Worm (Caenorhabditis elegans) whole organism, young adult: Measurements from ENCODE around the gene flp-5.

Source experiments
- B0035.1 ChIP-seq: sonication (generic microtip); optimal IDR thresholded peaks from 2 replicates; lab custom pipeline; 2016; ENCODE audit warnings: missing genetic modification characterization, mild to moderate bottlenecking, missing compliant biosample characterization, missing genotype, missing genetic modification reagents
- F10E7.11 ChIP-seq: sonication (generic microtip); optimal IDR thresholded peaks from 2 replicates; lab custom pipeline; 2017; ENCODE audit warnings: mild to moderate bottlenecking, missing genetic modification characterization, moderate library complexity, missing compliant biosample characterization
- F23B12.7 ChIP-seq: sonication (generic microtip); optimal IDR thresholded peaks from 2 replicates; lab custom pipeline; 2017; ENCODE audit warnings: missing genetic modification characterization, mild to moderate bottlenecking, missing compliant biosample characterization, antibody characterized with exemption, moderate library complexity; ENCODE audit not compliant: insufficient read depth
- F49E8.2 ChIP-seq: sonication (generic microtip); optimal IDR thresholded peaks from 3 replicates; lab custom pipeline; 2017; ENCODE audit warnings: missing genetic modification characterization, mild to moderate bottlenecking, missing compliant biosample characterization, antibody characterized with exemption, moderate library complexity; ENCODE audit not compliant: insufficient read depth
- F52B5.7 ChIP-seq: sonication (generic microtip); optimal IDR thresholded peaks from 2 replicates; lab custom pipeline; 2016; ENCODE audit warnings: mild to moderate bottlenecking, missing genetic modification characterization, missing compliant biosample characterization
- K11D2.4 ChIP-seq: fragments of 200-800 bp; sonication (Bioruptor generic); IDR thresholded peaks from 2 replicates; pipeline ENCODE4 v1.3.6; 2022; ENCODE audit warnings: missing genetic modification reagents, missing genetic modification characterization, missing compliant biosample characterization
- Y53F4B.3 ChIP-seq: fragments of 200-800 bp; sonication (Bioruptor generic); IDR thresholded peaks from 2 replicates; pipeline ENCODE4 v1.3.6; 2022; ENCODE audit warnings: missing genetic modification reagents, missing genetic modification characterization, missing compliant biosample characterization
- Y95B8A.8 ChIP-seq: fragments of 200-800 bp; sonication (Bioruptor generic); IDR thresholded peaks from 2 replicates; pipeline ENCODE4 v1.3.6; 2022; ENCODE audit warnings: missing genetic modification reagents, missing genetic modification characterization, missing compliant biosample characterization
- akir-1 ChIP-seq: fragments of 200-800 bp; sonication (Bioruptor generic); optimal IDR thresholded peaks from 2 replicates; lab custom pipeline; 2018; ENCODE audit warnings: mild to moderate bottlenecking, missing genetic modification characterization, moderate library complexity, missing compliant biosample characterization
- aptf-2 ChIP-seq: fragments of 200-800 bp; sonication (Bioruptor generic); conservative IDR thresholded peaks from 2 replicates; pipeline ENCODE4 v1.3.6; 2022; ENCODE audit warnings: missing genetic modification reagents, missing genetic modification characterization, missing compliant biosample characterization
- aptf-3 ChIP-seq: fragments of 200-800 bp; sonication (Bioruptor generic); IDR thresholded peaks from 2 replicates; pipeline ENCODE4 v1.3.6; 2022; ENCODE audit warnings: missing genetic modification characterization, missing compliant biosample characterization
- attf-3 ChIP-seq: fragments of 200-800 bp; sonication (Bioruptor generic); conservative IDR thresholded peaks from 2 replicates; pipeline ENCODE4 v1.3.6; 2022; ENCODE audit warnings: missing genetic modification reagents, missing genetic modification characterization, missing compliant biosample characterization
- ceh-27 ChIP-seq: fragments of 200-800 bp; sonication (Bioruptor generic); optimal IDR thresholded peaks from 2 replicates; lab custom pipeline; 2018; ENCODE audit warnings: mild to moderate bottlenecking, missing genetic modification characterization, moderate library complexity, missing compliant biosample characterization
- ceh-40 ChIP-seq: fragments of 200-800 bp; sonication (Bioruptor generic); IDR thresholded peaks from 2 replicates; pipeline ENCODE4 v1.3.6; 2022; ENCODE audit warnings: missing genetic modification characterization, missing compliant biosample characterization
- ceh-91 ChIP-seq: fragments of 200-800 bp; sonication (Bioruptor generic); IDR thresholded peaks from 2 replicates; pipeline ENCODE4 v1.3.6; 2022; ENCODE audit warnings: missing genetic modification reagents, missing genetic modification characterization, missing compliant biosample characterization
- efl-1 ChIP-seq: fragments of 150-350 bp; optimal IDR thresholded peaks from 2 replicates; lab custom pipeline; 2014; ENCODE audit warnings: missing biosample characterization, missing genetic modification reagents, missing genetic modification characterization
- ekl-4 ChIP-seq: fragments of 200-800 bp; sonication (Bioruptor generic); IDR thresholded peaks from 2 replicates; pipeline ENCODE4 v1.3.6; 2022; ENCODE audit warnings: missing genetic modification reagents, missing genetic modification characterization, missing compliant biosample characterization
- gei-17 ChIP-seq: fragments of 200-800 bp; sonication (Bioruptor generic); optimal IDR thresholded peaks from 2 replicates; lab custom pipeline; 2018; ENCODE audit warnings: mild to moderate bottlenecking, missing genetic modification characterization, missing compliant biosample characterization
- him-1 ChIP-seq: sonication (generic microtip); optimal IDR thresholded peaks from 2 replicates; lab custom pipeline; 2016; ENCODE audit warnings: missing genotype, missing genetic modification reagents, missing genetic modification characterization, missing compliant biosample characterization
- hsf-1 ChIP-seq: fragments of 200-800 bp; sonication (Bioruptor generic); IDR thresholded peaks from 2 replicates; pipeline ENCODE4 v1.3.6; 2022; ENCODE audit warnings: missing genetic modification reagents, missing genetic modification characterization, missing compliant biosample characterization
- lsl-1 ChIP-seq: fragments of 200-800 bp; sonication (Bioruptor generic); optimal IDR thresholded peaks from 2 replicates; lab custom pipeline; 2018; ENCODE audit warnings: mild to moderate bottlenecking, missing genetic modification characterization, moderate library complexity, missing compliant biosample characterization
- lsy-27 ChIP-seq: sonication (generic microtip); optimal IDR thresholded peaks from 2 replicates; lab custom pipeline; 2017; ENCODE audit warnings: missing genetic modification characterization, mild to moderate bottlenecking, missing compliant biosample characterization, antibody characterized with exemption, missing genotype, borderline replicate concordance; ENCODE audit not compliant: insufficient read depth
- madf-3 ChIP-seq: fragments of 200-800 bp; sonication (Bioruptor generic); IDR thresholded peaks from 2 replicates; pipeline ENCODE4 v1.3.6; 2022; ENCODE audit warnings: missing genetic modification reagents, missing genetic modification characterization, missing compliant biosample characterization
- madf-6 ChIP-seq: fragments of 200-800 bp; sonication (Bioruptor generic); IDR thresholded peaks from 2 replicates; pipeline ENCODE4 v1.3.6; 2022; ENCODE audit warnings: missing genetic modification reagents, missing genetic modification characterization, missing compliant biosample characterization
- mes-4 ChIP-seq: sonication (generic microtip); optimal IDR thresholded peaks from 2 replicates; lab custom pipeline; 2016; ENCODE audit warnings: missing genotype, missing genetic modification characterization, missing compliant biosample characterization
- nfya-1 ChIP-seq: sonication (generic microtip); optimal IDR thresholded peaks from 2 replicates; lab custom pipeline; 2017; ENCODE audit warnings: antibody characterized with exemption, missing compliant biosample characterization, missing genetic modification characterization, borderline replicate concordance; ENCODE audit not compliant: insufficient read depth
- nfya-2 ChIP-seq: fragments of 200-800 bp; sonication (Bioruptor generic); IDR thresholded peaks from 2 replicates; pipeline ENCODE4 v1.3.6; 2022; ENCODE audit warnings: missing genetic modification reagents, missing genetic modification characterization, missing compliant biosample characterization
- nfyb-1 ChIP-seq: fragments of 200-800 bp; sonication (Bioruptor generic); IDR thresholded peaks from 2 replicates; pipeline ENCODE4 v1.3.6; 2022; ENCODE audit warnings: missing genetic modification reagents, missing genetic modification characterization, missing compliant biosample characterization
- nhr-120 ChIP-seq: fragments of 200-800 bp; sonication (Bioruptor generic); IDR thresholded peaks from 2 replicates; pipeline ENCODE4 v1.3.6; 2022; ENCODE audit warnings: missing genetic modification characterization, missing compliant biosample characterization
- nhr-80 ChIP-seq: sonication (generic microtip); optimal IDR thresholded peaks from 2 replicates; lab custom pipeline; 2016; ENCODE audit warnings: missing genetic modification characterization, missing compliant biosample characterization
- nhr-90 ChIP-seq: sonication (generic microtip); optimal IDR thresholded peaks from 2 replicates; lab custom pipeline; 2016; ENCODE audit warnings: missing genotype, mild to moderate bottlenecking, missing genetic modification characterization, missing compliant biosample characterization
- pha-4 ChIP-seq: fragments of 150-350 bp; sonication (generic microtip); optimal IDR thresholded peaks from 2 replicates; lab custom pipeline; 2014; ENCODE audit warnings: missing biosample characterization, missing genetic modification reagents, missing genetic modification characterization
- rec-8 ChIP-seq, 2 experiments: sonication (generic microtip); optimal IDR thresholded peaks; 2 replicates each; lab custom pipeline; 2016; ENCODE audit warnings: mild to moderate bottlenecking in 2 of 2, missing genetic modification characterization in 2 of 2, missing genetic modification reagents in 2 of 2, missing genotype in 2 of 2, missing biosample characterization in 1 of 2, missing compliant biosample characterization in 1 of 2, moderate library complexity in 1 of 2
- sdz-38 ChIP-seq: sonication (generic microtip); optimal IDR thresholded peaks from 2 replicates; lab custom pipeline; 2016; ENCODE audit warnings: missing genotype, missing genetic modification characterization, missing compliant biosample characterization
- snpc-1.1 ChIP-seq: sonication (generic microtip); optimal IDR thresholded peaks from 2 replicates; lab custom pipeline; 2017; ENCODE audit warnings: missing genetic modification characterization, mild to moderate bottlenecking, missing compliant biosample characterization, antibody characterized with exemption, moderate library complexity, missing genotype, missing genetic modification reagents; ENCODE audit not compliant: insufficient read depth
- snpc-4 ChIP-seq, 5 experiments: fragments of 150-350 bp in 1 of 5; sonication (generic microtip) in 4 of 5; optimal IDR thresholded peaks; 2 replicates each; lab custom pipeline; 2014 to 2018; ENCODE audit warnings: missing genetic modification characterization in 5 of 5, missing biosample characterization in 3 of 5, antibody characterized with exemption in 2 of 5, mild to moderate bottlenecking in 2 of 5, missing compliant biosample characterization in 2 of 5, missing genotype in 2 of 5, moderate library complexity in 2 of 5, missing genetic modification reagents in 1 of 5
- tbx-9 ChIP-seq: sonication (generic microtip); optimal IDR thresholded peaks from 2 replicates; lab custom pipeline; 2016; ENCODE audit warnings: borderline replicate concordance, missing genetic modification characterization, inconsistent platforms, missing compliant biosample characterization
- tlf-1 ChIP-seq: fragments of 200-800 bp; sonication (Bioruptor generic); optimal IDR thresholded peaks from 2 replicates; lab custom pipeline; 2018; ENCODE audit warnings: mild to moderate bottlenecking, missing genetic modification characterization, missing compliant biosample characterization
- unc-130 ChIP-seq: sonication (generic microtip); optimal IDR thresholded peaks from 2 replicates; lab custom pipeline; 2016; ENCODE audit warnings: missing genetic modification reagents, missing genetic modification characterization, missing compliant biosample characterization
- unc-62 ChIP-seq: fragments of 150-350 bp; optimal IDR thresholded peaks from 2 replicates; lab custom pipeline; 2014; ENCODE audit warnings: missing biosample characterization, missing genetic modification reagents, missing genetic modification characterization
- xnd-1 ChIP-seq: sonication (generic microtip); optimal IDR thresholded peaks from 2 replicates; lab custom pipeline; 2016; ENCODE audit warnings: missing genotype, missing genetic modification reagents, missing genetic modification characterization, missing compliant biosample characterization
- ztf-22 ChIP-seq: fragments of 200-800 bp; sonication (Bioruptor generic); optimal IDR thresholded peaks from 2 replicates; lab custom pipeline; 2018; ENCODE audit warnings: mild to moderate bottlenecking, missing genetic modification characterization, moderate library complexity, missing compliant biosample characterization

Gene flp-5

ce11 chrX:8485392-8485791 lies 42.7 kb upstream of the flp-5 start:
- no peak for TF ChIP-seq pha-4
- no peak for TF ChIP-seq unc-62 (GFP tag; lab: Kevin White, UChicago)
- TF ChIP-seq snpc-4 (GFP tag; optimal IDR thresholded peaks at IDR 0.05; lab: Kevin White, UChicago), result no peak
- no peak for TF ChIP-seq snpc-4 (tag; optimal IDR thresholded peaks at IDR 0.05; lab: Kevin White, UChicago)
- TF ChIP-seq nfya-2 (GFP tag; lab: Robert Waterston, UW), result no peak
- no peak for TF ChIP-seq aptf-3
- no peak for TF ChIP-seq nfyb-1 (GFP tag; lab: Robert Waterston, UW)
- TF ChIP-seq hsf-1 (GFP tag; lab: Robert Waterston, UW), result no peak
- TF ChIP-seq F23B12.7 (tag; lab: Kevin White, UChicago), result no peak
- TF ChIP-seq attf-3 (GFP tag; lab: Robert Waterston, UW), result no peak
- no peak for TF ChIP-seq xnd-1 (tag; lab: Kevin White, UChicago)
- TF ChIP-seq madf-3 (GFP tag; lab: Robert Waterston, UW), result no peak
- no peak for TF ChIP-seq F49E8.2 (tag; lab: Kevin White, UChicago)
- no peak for TF ChIP-seq ceh-40 (GFP tag; lab: Robert Waterston, UW)
- no peak for TF ChIP-seq nfya-1 (tag; lab: Kevin White, UChicago)
- no peak for TF ChIP-seq rec-8 (tag; optimal IDR thresholded peaks at IDR 0.05; lab: Kevin White, UChicago)

- no peak for TF ChIP-seq B0035.1
- TF ChIP-seq nhr-120 (GFP tag; lab: Robert Waterston, UW), result no peak
- TF ChIP-seq F10E7.11 (tag; lab: Kevin White, UChicago), result no peak
- TF ChIP-seq sdz-38, result no peak
- no peak for TF ChIP-seq snpc-1.1 (tag; lab: Kevin White, UChicago)
These were observed 38.6 kb upstream of the flp-5 start for ce11 chrX:8489415-8489814.

- no peak for TF ChIP-seq efl-1 (GFP tag; lab: Kevin White, UChicago)
- TF ChIP-seq ceh-27 (GFP tag; lab: Kevin White, UChicago), result peak; percentile 14
- TF ChIP-seq nhr-90 (tag; lab: Kevin White, UChicago), result no peak
- TF ChIP-seq lsl-1 (GFP tag; lab: Kevin White, UChicago), result no peak
- no peak for TF ChIP-seq lsy-27 (tag; lab: Kevin White, UChicago)
- TF ChIP-seq unc-130 (GFP tag; lab: Kevin White, UChicago), result no peak
- TF ChIP-seq him-1, result no peak
These were observed 38.2 kb upstream of the flp-5 start for ce11 chrX:8489886-8490285.

ce11 chrX:8492750-8493149 lies 35.3 kb upstream of the flp-5 start:
- TF ChIP-seq K11D2.4 (GFP tag; lab: Robert Waterston, UW), result no peak
- TF ChIP-seq tlf-1 (GFP tag; lab: Kevin White, UChicago), result no peak
- TF ChIP-seq ceh-91 (GFP tag; lab: Robert Waterston, UW), result no peak
- TF ChIP-seq lsl-1 (GFP tag; lab: Kevin White, UChicago), result no peak
- TF ChIP-seq nhr-80 (tag; lab: Kevin White, UChicago), result peak; percentile 43
- TF ChIP-seq madf-6 (GFP tag; lab: Robert Waterston, UW), result no peak
- TF ChIP-seq tbx-9 (tag; lab: Kevin White, UChicago), result no peak
- TF ChIP-seq akir-1 (GFP tag; lab: Kevin White, UChicago), result no peak
- TF ChIP-seq ztf-22, result no peak
- no peak for TF ChIP-seq aptf-2
- no peak for TF ChIP-seq mes-4 (tag; lab: Kevin White, UChicago)
- 0 out of 2 replicates have a peak, but pooled peaks have one; percentile 16 for TF ChIP-seq Y95B8A.8
- TF ChIP-seq ekl-4 (GFP tag; lab: Robert Waterston, UW), result no peak
- TF ChIP-seq aptf-3, result no peak
- no peak for TF ChIP-seq ceh-27 (GFP tag; lab: Kevin White, UChicago)
- TF ChIP-seq F52B5.7 (tag; lab: Kevin White, UChicago), result no peak
- no peak for TF ChIP-seq Y53F4B.3 (GFP tag; lab: Robert Waterston, UW)
- no peak for TF ChIP-seq gei-17 (GFP tag; lab: Kevin White, UChicago)
